Worm (Caenorhabditis elegans) whole organism, mixed stage, embryonic: ENCODE measurements around the gene M02E1.4.

Experiments
- ceh-43 ChIP-seq: fragments of 200-800 bp; sonication (Bioruptor generic); optimal IDR thresholded peaks from 2 replicates; lab custom pipeline; 2018; ENCODE audit warnings: mild to moderate bottlenecking, missing genetic modification characterization, moderate library complexity, missing compliant biosample characterization
- nhr-76 ChIP-seq: sonication (generic microtip); optimal IDR thresholded peaks from 2 replicates; lab custom pipeline; 2017; ENCODE audit warnings: missing biosample characterization, missing genetic modification characterization

- TF ChIP-seq nhr-76 (no peak), ceh-43 (no peak)
These were observed 14.0 kb upstream of the M02E1.4 start for ce11 chrX:299090-299489.
